Fruit fly (Drosophila melanogaster) Kc167 (cell line): ENCODE measurements around the gene CG32270.

Source experiments
- Myc ChIP-seq: fragments of >200 bp; optimal IDR thresholded peaks from 2 replicates; lab custom pipeline; 2017; ENCODE audit warnings: missing external identifiers
- Sin3A ChIP-seq: fragments of >200 bp; optimal IDR thresholded peaks from 2 replicates; lab custom pipeline; 2018; ENCODE audit warnings: missing external identifiers
- h ChIP-seq: fragments of >200 bp; optimal IDR thresholded peaks from 3 replicates; lab custom pipeline; 2018; ENCODE audit warnings: missing external identifiers
- insv ChIP-seq: fragments of >200 bp; optimal IDR thresholded peaks from 3 replicates; lab custom pipeline; 2018; ENCODE audit warnings: missing external identifiers
- psq ChIP-seq: fragments of >200 bp; optimal IDR thresholded peaks from 2 replicates; lab custom pipeline; 2017; ENCODE audit warnings: missing external identifiers
- ttk ChIP-seq: sonication (Bioruptor generic); optimal IDR thresholded peaks from 2 replicates; lab custom pipeline; 2017; ENCODE audit warnings: missing external identifiers

The CG32270 gene

DNA sequence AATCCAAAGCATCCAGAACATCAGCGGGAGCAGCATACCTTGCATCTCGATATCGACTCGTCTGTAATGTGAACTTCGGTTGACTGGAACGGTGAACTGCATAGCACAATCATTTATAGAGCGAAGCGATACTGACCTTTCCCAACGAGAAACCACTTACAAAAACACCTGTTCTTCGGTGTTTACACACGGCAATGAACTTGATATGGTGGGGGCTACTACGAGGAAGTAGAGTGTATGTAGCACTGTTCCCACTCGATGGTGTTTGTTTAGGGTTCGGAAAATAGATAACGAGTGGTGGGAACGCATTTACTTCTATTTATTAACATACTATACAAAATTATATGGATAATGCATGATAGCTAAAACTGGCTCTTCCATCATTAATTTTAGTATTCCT, at the start of gene CG32270, which contains the start of gene CG32269:
Gene CG32270, minus strand, starts transcription at position 91 of the 400 bp plus-strand sequence.
Gene CG32269, minus strand, starts transcription at position 91 of the 400 bp plus-strand sequence.
- TF ChIP-seq h (lab: Kevin White, UChicago) (no peak), ttk (lab: Kevin White, UChicago) (no peak), psq (lab: Kevin White, UChicago) (no peak), Sin3A (no peak), Myc (lab: Kevin White, UChicago) (no peak), insv (lab: Kevin White, UChicago) (no peak)

DNA sequence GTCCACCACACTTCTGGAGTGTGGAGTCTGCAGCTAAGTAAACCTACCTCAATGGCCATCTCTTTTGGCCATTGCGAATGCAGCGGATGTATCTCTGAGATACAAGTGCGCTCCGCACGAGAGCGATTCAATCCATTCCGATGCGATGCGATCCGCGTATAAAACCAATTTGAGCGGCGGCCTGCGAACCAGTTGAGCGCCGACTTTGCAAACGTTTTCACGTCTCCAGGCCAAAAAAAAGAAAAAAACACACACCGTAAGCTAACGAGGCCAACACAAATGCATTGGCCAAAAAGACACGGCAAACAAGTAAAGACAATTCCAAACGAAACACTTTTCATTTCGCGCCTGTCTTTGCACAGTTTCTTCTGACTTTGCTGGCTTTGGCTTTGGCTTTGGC, 48.9 kb upstream of the CG32270 start, which contains the start of gene ckd:
Gene ckd, plus strand, starts transcription at position 189 of the 400 bp plus-strand sequence.
- no peak for TF ChIP-seq Myc (lab: Kevin White, UChicago)
- no peak for TF ChIP-seq psq (lab: Kevin White, UChicago)
- no peak for TF ChIP-seq ttk (lab: Kevin White, UChicago)
- no peak for TF ChIP-seq insv (lab: Kevin White, UChicago)
- no peak for TF ChIP-seq Sin3A
- TF ChIP-seq h (lab: Kevin White, UChicago), result no peak

DNA sequence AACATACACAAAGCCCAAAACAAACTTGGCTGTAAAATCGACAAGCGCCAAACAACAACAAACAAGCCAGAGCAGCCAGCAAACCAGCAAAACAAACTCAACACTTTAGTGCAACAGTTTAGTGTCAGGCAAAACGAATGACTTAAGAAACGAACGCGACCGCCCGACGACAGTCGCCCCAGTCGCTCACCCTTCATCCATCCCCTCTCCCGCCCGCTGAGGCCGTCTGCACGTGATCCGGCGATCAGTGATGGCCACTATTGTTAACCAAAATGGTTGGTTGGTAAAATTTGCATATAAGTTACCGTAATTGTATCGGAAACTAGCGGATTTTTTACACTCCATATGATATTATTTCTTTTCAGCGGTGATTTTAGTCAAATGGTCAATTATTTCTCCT, 44.8 kb upstream of the CG32270 start:
- TF ChIP-seq h (lab: Kevin White, UChicago), result no peak
- no peak for TF ChIP-seq Myc (lab: Kevin White, UChicago)
- TF ChIP-seq Sin3A, result no peak
- no peak for TF ChIP-seq psq (lab: Kevin White, UChicago)
- TF ChIP-seq insv (lab: Kevin White, UChicago), result no peak
- no peak for TF ChIP-seq ttk (lab: Kevin White, UChicago)

DNA sequence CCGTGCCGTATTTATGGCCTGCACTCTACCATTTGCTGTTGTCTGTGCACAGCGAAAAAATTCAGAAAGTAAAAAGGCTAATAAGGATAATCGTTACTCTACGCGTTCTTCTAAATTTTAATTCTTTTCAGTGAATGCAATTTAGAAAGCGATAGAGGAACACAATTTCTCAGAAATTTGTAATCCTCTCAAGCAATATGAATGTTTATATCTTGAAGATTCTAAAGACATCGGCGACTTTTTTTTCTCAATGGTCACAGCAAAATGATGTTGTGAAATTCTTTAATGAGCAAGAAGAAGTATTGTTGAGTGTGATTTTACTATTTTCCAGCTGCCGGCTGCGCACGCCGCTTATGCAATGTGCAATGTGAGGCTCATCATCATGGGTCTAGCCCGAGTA, 44.1 kb upstream of the CG32270 start:
- no peak for TF ChIP-seq ttk (lab: Kevin White, UChicago)
- no peak for TF ChIP-seq psq (lab: Kevin White, UChicago)
- TF ChIP-seq Myc (lab: Kevin White, UChicago), result no peak
- TF ChIP-seq h (lab: Kevin White, UChicago), result no peak
- no peak for TF ChIP-seq insv (lab: Kevin White, UChicago)
- TF ChIP-seq Sin3A, result no peak

DNA sequence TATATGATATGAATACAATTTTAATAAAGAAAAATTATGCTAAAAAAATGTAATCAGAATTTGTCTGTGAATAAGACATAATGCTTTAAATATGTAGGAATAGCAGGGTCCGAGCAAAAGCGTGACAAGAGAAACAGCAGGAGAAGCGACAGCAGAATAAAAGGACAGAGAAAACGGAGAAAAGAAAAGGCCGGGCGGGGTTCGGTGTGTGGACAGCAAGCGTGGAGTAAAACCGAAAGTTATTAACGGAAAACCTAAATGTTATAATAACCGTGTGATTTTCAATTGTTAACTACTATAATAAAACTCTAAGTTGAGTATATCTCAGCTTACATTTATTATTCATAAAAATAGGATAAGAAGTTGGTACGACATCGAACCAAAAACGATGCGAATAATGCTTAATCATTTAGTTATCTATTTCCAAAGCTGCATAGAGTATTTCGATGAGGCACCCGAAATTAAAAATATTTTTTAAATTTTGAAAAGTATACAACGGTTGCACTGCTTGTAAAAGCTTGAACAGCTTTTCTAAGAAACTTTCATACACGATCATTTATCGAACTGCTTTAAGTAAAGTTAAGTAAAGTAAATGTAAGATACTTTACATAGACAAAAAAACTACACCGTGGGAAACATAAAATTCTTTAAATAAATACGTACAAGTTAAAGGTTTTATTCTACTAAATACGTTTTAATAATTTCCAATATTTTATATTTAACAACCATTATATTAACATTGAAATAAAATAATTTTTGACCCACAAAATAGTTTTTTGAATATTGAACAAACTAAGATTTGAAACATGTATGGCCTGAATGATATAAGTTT, 43.1 kb upstream of the CG32270 start:
- TF ChIP-seq ttk (lab: Kevin White, UChicago) (no peak), Sin3A (no peak), insv (lab: Kevin White, UChicago) (no peak), h (lab: Kevin White, UChicago) (no peak), Myc (lab: Kevin White, UChicago) (no peak)

DNA sequence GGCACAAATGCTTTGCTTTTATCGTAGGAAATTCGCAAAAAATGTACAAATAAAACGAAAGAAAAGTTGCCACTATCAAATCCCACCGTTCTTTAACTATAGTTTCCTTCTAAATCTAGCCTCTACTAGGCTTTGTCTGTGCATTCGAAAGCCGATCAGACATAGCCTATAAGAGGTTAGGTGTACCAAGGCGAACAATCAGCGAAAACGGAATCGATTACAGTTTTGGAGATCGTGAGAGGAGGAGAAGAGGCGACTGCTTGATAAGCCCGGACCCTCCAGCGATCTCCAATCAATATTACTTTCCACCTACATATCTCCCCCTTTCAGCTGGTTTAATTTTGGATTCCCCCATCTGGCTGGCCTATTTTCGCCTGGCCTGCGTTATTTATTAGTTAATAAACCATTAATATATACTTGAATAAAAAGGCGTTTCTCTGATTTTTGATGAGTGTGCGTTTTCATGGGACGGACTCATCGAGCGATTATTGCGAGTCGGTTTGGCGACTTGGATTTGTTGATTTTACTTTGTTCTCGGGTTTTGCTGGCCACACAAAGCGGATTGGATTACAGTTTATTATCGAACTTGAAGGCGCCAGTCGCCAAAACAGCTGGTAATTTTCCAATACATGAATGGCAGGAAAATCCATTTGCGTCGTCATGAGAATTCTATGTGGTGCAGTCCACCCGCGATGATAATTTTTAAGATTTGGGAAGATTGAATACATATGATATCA, 42.3 kb upstream of the CG32270 start:
- TF ChIP-seq ttk (lab: Kevin White, UChicago) (no peak), psq (lab: Kevin White, UChicago) (no peak), insv (lab: Kevin White, UChicago) (no peak), Myc (lab: Kevin White, UChicago) (no peak), h (lab: Kevin White, UChicago) (no peak), Sin3A (no peak)

DNA sequence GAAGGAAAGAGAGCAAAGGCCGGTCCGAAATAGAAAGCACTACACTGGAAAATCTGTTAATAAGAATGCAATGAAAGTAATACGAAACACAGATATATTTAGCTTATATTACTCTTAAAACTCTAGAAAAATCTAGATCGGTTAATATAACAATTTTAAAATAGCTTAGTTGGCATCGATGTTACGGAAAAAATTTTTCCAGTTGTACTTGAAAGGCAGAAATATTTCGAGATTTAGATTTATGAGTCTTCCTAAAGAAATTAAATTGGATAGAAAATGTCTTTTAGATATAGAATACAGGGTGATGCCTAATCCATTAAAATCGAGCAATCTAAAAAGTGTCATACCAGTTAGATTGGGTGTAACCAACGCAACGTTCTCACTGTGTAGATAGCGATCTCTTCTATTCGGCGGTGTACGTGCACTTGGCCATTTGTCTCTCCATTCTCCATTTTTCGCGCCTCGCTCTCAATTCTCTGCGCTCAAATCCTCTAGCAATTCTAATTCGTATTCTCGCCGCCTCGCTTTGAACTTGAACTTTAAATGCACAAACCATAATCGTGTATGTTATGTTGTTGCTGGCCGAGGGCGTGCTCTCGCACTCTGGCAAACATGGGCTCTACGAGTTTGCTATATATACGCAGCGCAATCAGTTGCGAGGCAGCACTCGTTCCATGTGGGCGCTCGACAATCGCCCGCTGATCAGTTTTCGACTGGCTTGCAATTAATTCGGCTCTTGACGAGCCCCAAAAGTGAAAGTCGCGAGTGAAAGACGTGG, 41.4 kb upstream of the CG32270 start:
- TF ChIP-seq insv (lab: Kevin White, UChicago) (no peak), psq (lab: Kevin White, UChicago) (no peak), h (lab: Kevin White, UChicago) (no peak), ttk (lab: Kevin White, UChicago) (no peak), Sin3A (no peak), Myc (lab: Kevin White, UChicago) (no peak)

DNA sequence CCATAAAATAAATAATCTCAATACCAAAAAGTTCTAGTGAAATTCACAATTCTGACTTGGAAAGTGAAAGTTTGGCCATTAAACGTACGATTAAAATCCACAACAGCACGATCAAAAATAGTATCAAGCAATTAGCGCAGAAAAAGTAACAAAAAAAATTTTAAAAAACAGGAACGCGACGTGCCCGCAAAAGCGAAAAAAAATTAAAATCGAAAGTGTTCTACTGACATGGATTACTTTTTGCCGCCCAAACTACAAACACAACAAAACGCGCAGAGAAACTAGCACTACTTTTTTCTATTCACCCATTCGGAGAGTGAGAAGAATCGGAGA, 40.8 kb upstream of the CG32270 start:
- TF ChIP-seq insv (lab: Kevin White, UChicago), result no peak
- TF ChIP-seq h (lab: Kevin White, UChicago), result no peak
- TF ChIP-seq ttk (lab: Kevin White, UChicago), result no peak
- no peak for TF ChIP-seq Sin3A

DNA sequence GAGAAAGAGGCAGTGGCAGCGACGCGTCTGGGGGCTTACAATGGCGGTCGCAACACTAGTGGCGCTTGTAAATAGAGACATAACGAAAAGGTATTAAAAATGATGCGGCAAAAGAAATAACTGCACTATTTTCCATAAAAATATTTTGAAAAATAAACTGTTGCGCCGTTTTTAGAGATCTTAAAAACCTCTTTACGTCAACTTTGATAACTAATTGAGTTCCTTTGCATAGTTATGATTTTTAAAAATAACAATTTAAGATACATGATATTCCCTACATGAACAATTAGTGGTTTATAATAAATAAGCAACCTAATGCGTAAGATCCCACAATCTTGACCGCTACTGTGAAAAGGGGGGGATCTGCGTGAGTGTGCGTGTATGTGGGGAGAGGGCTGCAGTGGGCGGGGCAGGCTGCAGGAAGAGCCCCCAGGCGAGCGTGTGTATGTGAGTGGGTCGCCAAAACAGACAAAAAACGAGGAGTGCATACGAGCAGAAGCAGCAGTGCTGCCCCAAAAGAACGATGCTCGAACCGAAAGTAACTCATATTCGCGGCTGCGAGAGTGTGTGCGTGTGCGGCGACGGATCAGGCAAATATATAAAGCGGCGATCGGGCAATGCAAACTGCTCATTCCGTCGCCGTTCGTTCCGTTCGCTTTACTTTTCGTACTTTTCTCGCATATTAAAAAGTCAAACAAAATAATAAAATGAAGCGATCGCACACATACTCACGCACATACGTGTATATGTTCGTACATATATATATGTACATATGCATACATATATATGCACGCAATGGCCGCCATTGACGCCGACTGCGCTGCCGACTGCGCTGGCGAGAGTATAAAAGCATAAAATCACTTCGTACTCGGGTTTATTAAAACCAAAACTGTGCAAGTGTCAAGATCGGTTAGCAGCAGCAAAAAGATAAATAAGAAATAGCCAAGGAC, 40.2 kb upstream of the CG32270 start:
- TF ChIP-seq h (lab: Kevin White, UChicago), result no peak
- TF ChIP-seq insv (lab: Kevin White, UChicago), result no peak
